Fruit fly (Drosophila melanogaster) whole organism, pupa: ENCODE data around the gene CG14073.

ENCODE experiments used
- CG10348 ChIP-seq: fragments of 200-800 bp; sonication (Bioruptor generic); IDR thresholded peaks from 2 replicates; pipeline ENCODE4 v1.3.6; 2022; ENCODE audit warnings: missing biosample characterization, missing genetic modification characterization
- CG12605 ChIP-seq: fragments of 200-800 bp; sonication (Bioruptor generic); IDR thresholded peaks from 2 replicates; pipeline ENCODE4 v1.3.6; 2022; ENCODE audit warnings: missing biosample characterization, missing genetic modification characterization
- CG13204 ChIP-seq: fragments of 200-800 bp; sonication (Bioruptor generic); optimal IDR thresholded peaks from 2 replicates; lab custom pipeline; 2018; ENCODE audit warnings: missing biosample characterization, mild to moderate bottlenecking, missing genetic modification characterization, moderate library complexity
- CG14655 ChIP-seq: fragments of 200-800 bp; sonication (Bioruptor generic); optimal IDR thresholded peaks from 3 replicates; lab custom pipeline; 2017; ENCODE audit warnings: mild to moderate bottlenecking, missing biosample characterization, missing genetic modification reagents, missing genetic modification characterization
- CG15710 ChIP-seq: fragments of 200-800 bp; sonication (Bioruptor generic); optimal IDR thresholded peaks from 2 replicates; lab custom pipeline; 2018; ENCODE audit warnings: missing biosample characterization, mild to moderate bottlenecking, missing genetic modification characterization, moderate library complexity
- CG17806 ChIP-seq: fragments of 200-800 bp; sonication (Bioruptor generic); optimal IDR thresholded peaks from 2 replicates; lab custom pipeline; 2018; ENCODE audit warnings: missing biosample characterization, mild to moderate bottlenecking, missing genetic modification characterization, moderate library complexity
- CG32121 ChIP-seq: fragments of 200-800 bp; sonication (Bioruptor generic); IDR thresholded peaks from 2 replicates; pipeline ENCODE4 v1.3.6; 2022; ENCODE audit warnings: missing biosample characterization, missing genetic modification characterization
- CG34367 ChIP-seq: fragments of 200-800 bp; sonication (Bioruptor generic); optimal IDR thresholded peaks from 2 replicates; lab custom pipeline; 2018; ENCODE audit warnings: missing biosample characterization, mild to moderate bottlenecking, missing genetic modification characterization
- CG4496 ChIP-seq: fragments of 200-800 bp; sonication (Bioruptor generic); IDR thresholded peaks from 3 replicates; pipeline ENCODE4 v1.3.6; 2022; ENCODE audit warnings: missing biosample characterization, missing genetic modification characterization
- CG8159 ChIP-seq: fragments of 200-800 bp; sonication (Bioruptor generic); optimal IDR thresholded peaks from 3 replicates; lab custom pipeline; 2018; ENCODE audit warnings: missing biosample characterization, mild to moderate bottlenecking, missing genetic modification characterization, moderate library complexity
- CG8301 ChIP-seq: fragments of 200-800 bp; sonication (Bioruptor generic); optimal IDR thresholded peaks from 2 replicates; lab custom pipeline; 2018; ENCODE audit warnings: missing biosample characterization, mild to moderate bottlenecking, missing genetic modification characterization
- CG9948 ChIP-seq: fragments of 200-800 bp; sonication (Bioruptor generic); optimal IDR thresholded peaks from 2 replicates; lab custom pipeline; 2018; ENCODE audit warnings: missing biosample characterization, mild to moderate bottlenecking, missing genetic modification characterization, moderate library complexity
- D1 ChIP-seq: fragments of 200-800 bp; sonication (Bioruptor generic); optimal IDR thresholded peaks from 2 replicates; lab custom pipeline; 2018; ENCODE audit warnings: missing biosample characterization, mild to moderate bottlenecking, missing genetic modification characterization, moderate library complexity
- EcR ChIP-seq: fragments of 200-800 bp; sonication (Bioruptor generic); optimal IDR thresholded peaks from 3 replicates; lab custom pipeline; 2019; ENCODE audit warnings: missing biosample characterization, missing genetic modification characterization, mild to moderate bottlenecking, moderate library complexity, missing genetic modification reagents
- Ets98B ChIP-seq: fragments of 200-800 bp; sonication (Bioruptor generic); IDR thresholded peaks from 2 replicates; pipeline ENCODE4 v1.3.6; 2022; ENCODE audit warnings: missing biosample characterization, missing genetic modification characterization
- Pif1A ChIP-seq: fragments of 200-800 bp; sonication (Bioruptor generic); optimal IDR thresholded peaks from 3 replicates; lab custom pipeline; 2016; ENCODE audit warnings: missing biosample characterization, missing genetic modification characterization
- Pif1B ChIP-seq: fragments of 200-800 bp; sonication (Bioruptor generic); optimal IDR thresholded peaks from 3 replicates; lab custom pipeline; 2016; ENCODE audit warnings: missing biosample characterization, missing genetic modification characterization
- Snoo ChIP-seq: fragments of 200-800 bp; sonication (Bioruptor generic); optimal IDR thresholded peaks from 3 replicates; lab custom pipeline; 2017; ENCODE audit warnings: missing biosample characterization, mild to moderate bottlenecking, missing genetic modification characterization, inconsistent platforms
- fd96Ca ChIP-seq: fragments of 200-800 bp; sonication (Bioruptor generic); IDR thresholded peaks from 3 replicates; pipeline ENCODE4 v1.3.6; 2022; ENCODE audit warnings: missing biosample characterization, missing genetic modification characterization
- gl ChIP-seq: fragments of 200-800 bp; sonication (Bioruptor generic); optimal IDR thresholded peaks from 2 replicates; lab custom pipeline; 2018; ENCODE audit warnings: missing biosample characterization, mild to moderate bottlenecking, missing genetic modification characterization
- rn ChIP-seq: fragments of 200-800 bp; sonication (Bioruptor generic); IDR thresholded peaks from 2 replicates; pipeline ENCODE4 v1.3.6; 2022; ENCODE audit warnings: missing biosample characterization, missing genetic modification characterization

CG14073 gene

DNA sequence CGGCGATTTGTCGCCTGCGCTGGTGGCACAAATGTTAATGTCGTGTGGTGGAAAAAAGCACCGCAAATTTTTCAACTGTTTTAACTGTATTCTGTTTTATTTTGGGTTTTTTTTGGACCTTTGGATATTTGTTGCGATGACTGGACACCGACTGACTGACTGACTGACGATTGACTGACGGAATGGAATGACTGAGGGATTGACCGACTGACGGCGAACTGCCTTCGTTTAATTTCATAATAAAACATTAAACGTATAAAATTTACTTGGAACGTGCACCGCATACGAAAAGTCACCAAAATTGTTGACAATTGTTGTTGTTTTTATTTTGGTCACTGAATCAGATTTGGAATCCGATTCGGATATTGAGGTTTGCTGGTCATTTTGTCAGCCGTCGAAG lies 50.7 kb downstream of the CG14073 start:
- TF ChIP-seq CG34367 (no peak), D1 (no peak), CG17806 (no peak), CG12605 (GFP tag; lab: Robert Waterston, UW) (no peak), Ets98B (no peak), CG10348 (GFP tag; lab: Robert Waterston, UW) (no peak), CG15710 (no peak), CG8301 (tag; lab: Kevin White, UChicago) (no peak)

DNA sequence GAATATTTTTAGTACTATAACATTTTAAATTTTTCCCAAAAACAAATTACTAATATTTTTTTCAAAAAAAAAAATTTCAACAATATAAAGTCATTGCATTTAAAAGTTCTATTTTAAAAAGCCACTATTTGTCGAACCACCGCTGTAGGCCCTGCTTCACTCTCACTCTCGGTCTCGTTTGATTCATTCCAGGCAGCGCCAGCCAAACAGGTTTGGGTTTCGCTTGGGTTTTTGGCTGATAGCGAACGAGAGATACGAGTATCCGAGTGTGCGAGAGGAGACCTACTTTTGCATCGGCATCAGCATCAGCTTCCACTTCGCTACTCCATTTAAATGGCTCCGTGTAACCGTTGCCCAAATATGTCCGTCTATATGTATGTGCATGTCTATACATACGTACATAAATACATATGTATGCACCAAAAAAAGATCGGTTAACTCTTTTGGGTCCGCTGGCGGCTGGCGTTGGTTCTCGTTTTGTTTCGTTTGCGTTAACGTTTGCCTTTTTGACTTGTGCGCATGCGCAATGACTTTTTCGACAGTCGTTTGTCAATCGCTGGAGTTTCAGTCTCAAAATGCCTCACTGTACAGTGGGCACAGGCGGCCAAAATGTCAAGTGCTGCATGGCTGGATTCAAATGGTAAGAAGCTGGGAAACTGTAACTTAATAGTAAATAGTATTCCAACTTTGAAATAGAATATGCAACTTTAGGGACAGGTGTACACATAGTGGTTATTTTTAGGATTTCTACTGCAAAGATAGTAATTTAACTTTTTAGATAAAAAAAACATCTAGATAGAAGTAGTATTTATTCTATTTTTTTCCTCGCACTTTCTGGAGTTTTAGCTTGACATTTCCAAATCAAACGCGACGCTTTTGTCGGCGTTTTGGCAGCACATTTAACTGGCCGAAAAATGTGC lies 51.4 kb downstream of the CG14073 start:
- TF ChIP-seq CG32121 (GFP tag; lab: Robert Waterston, UW) (peak; percentile 65), CG10348 (GFP tag; lab: Robert Waterston, UW) (0 out of 2 replicates have a peak, but pooled peaks have one; percentile 17), CG13204 (GFP tag; lab: Kevin White, UChicago) (no peak), Snoo (tag; lab: Kevin White, UChicago) (no peak), CG4496 (GFP tag; lab: Robert Waterston, UW) (0 out of 3 replicates have a peak, but pooled peaks have one; percentile 9), CG8159 (tag; lab: Kevin White, UChicago) (no peak), CG12605 (GFP tag; lab: Robert Waterston, UW) (no peak; the same call in 1 of the 2 replicates), Pif1A (GFP tag; lab: Kevin White, UChicago) (peak; percentile 15), fd96Ca (GFP tag; lab: Robert Waterston, UW) (no peak), CG34367 (no peak), CG9948 (tag; lab: Kevin White, UChicago) (no peak), rn (GFP tag; lab: Robert Waterston, UW) (no peak), EcR (peak; percentile 19), Ets98B (0 out of 2 replicates have a peak, but pooled peaks have one; percentile 18), CG15710 (no peak), Pif1B (GFP tag; lab: Kevin White, UChicago) (no peak)
- TF ChIP-seq, all 21 proteins: peak for 6

DNA sequence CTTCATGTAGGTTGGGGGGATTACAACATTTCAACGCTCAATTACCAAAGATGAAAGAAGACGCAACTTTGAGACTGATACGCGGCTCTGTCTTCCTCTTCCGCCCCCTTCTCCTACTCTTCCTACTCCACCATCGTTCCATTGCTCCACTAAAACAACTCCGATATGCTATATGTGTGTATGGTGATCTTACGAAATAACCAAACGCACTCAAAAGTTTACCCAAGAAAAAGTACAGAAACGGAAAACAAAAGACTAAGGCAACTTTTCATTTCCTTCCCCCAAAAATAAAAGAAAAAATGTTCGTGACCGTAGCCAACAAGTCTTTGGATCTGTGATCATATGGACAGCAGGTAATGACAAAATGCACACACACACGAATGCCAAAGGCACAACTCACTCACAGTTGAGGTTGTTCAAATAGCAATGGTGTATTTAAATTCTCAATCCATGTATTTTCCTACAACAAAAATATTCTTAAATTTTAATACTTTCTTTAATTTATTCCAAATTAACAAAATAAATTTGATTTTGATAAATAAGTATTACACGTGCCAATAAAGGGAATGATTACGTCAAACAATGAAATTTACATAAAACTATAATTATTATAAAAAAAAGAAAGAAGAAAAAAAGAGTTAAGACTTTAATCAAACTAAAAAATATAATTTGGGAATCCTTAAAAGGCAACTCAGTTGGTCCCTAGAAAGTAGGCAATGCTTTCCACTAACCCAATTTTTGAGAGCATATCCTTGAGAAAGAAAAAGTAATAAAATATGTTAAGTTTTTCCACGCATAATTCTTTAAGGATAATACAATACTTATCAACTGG lies 52.3 kb downstream of the CG14073 start:
- TF ChIP-seq fd96Ca (GFP tag; lab: Robert Waterston, UW) (no peak), Pif1A (GFP tag; lab: Kevin White, UChicago) (no peak), CG8159 (tag; lab: Kevin White, UChicago) (peak; percentile 8), EcR (no peak), CG15710 (peak; percentile 15), gl (tag; lab: Kevin White, UChicago) (no peak), CG12605 (GFP tag; lab: Robert Waterston, UW) (no peak), CG9948 (tag; lab: Kevin White, UChicago) (no peak), D1 (no peak), CG8301 (tag; lab: Kevin White, UChicago) (no peak), CG4496 (GFP tag; lab: Robert Waterston, UW) (no peak), Pif1B (GFP tag; lab: Kevin White, UChicago) (no peak), CG32121 (GFP tag; lab: Robert Waterston, UW) (no peak), CG17806 (no peak)

DNA sequence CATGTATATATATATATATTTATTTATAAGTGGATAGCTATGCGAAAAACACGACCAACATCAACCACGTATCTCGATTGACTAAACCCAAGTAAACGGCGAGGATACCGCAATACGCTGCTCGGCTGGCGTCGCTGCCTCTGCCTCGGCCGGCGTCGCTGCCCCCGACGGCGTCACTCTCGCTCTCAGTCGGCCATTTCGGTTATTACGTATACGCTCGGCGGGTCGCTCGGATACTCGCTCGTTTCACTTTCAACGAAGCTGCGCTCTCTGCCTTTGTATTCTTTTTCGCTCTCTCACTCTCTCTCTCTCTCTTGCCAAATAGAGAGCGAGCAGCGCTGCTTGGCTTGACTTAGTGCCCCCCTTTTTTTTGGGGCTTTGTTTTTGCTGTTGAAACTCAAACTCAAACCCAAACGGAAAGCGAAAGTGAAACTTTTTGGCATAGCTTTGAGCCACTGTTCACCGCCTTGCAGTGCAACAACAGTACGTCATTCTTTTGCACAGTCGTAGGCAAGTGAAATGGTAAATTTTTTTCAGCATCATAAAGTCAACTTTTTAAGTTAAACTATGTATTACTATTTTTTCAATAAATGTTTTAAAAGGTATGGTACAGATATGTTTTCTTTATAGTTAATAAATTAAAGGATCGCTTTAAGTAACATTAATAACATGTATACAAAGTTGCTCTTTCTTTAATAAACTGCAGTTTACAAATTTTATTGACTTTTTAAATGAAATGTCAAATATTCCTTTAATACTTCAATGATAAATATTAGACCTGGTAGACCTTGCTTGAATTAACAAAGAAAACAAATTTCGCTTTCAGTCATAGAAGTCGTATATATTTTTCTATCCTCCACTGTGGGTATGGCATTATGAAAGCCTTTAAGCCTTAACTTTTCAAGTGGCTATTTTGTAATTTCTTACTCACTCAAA lies 54.5 kb downstream of the CG14073 start:
- TF ChIP-seq Pif1A (GFP tag; lab: Kevin White, UChicago) (peak; percentile 49), gl (tag; lab: Kevin White, UChicago) (peak; percentile 57), CG8301 (tag; lab: Kevin White, UChicago) (peak; percentile 68), Snoo (tag; lab: Kevin White, UChicago) (peak; percentile 79), Pif1B (GFP tag; lab: Kevin White, UChicago) (peak; percentile 33), rn (GFP tag; lab: Robert Waterston, UW) (no peak), CG4496 (GFP tag; lab: Robert Waterston, UW) (peak; percentile 94), CG10348 (GFP tag; lab: Robert Waterston, UW) (no peak), CG34367 (no peak), CG32121 (GFP tag; lab: Robert Waterston, UW) (no peak; the same call in none of the 2 replicates), CG14655 (GFP tag; lab: Kevin White, UChicago) (peak; percentile 73), EcR (peak; percentile 60), Ets98B (peak; percentile 75), CG13204 (GFP tag; lab: Kevin White, UChicago) (peak; percentile 30), CG12605 (GFP tag; lab: Robert Waterston, UW) (peak; percentile 64), CG8159 (tag; lab: Kevin White, UChicago) (peak; percentile 33), CG9948 (tag; lab: Kevin White, UChicago) (no peak), CG15710 (no peak), D1 (no peak), fd96Ca (GFP tag; lab: Robert Waterston, UW) (peak; percentile 82; the same call in 2 of the 3 replicates), CG17806 (no peak)
